4 worm cellular contexts compared by ENCODE assay signal in genomic region chrIII:7642015-7642414, ce11.
TF ChIP-seq lines count a peak whose summit lies in the region.

No protein-coding gene starts in this region.

TF ChIP-seq in whole organism, L2 larva, 48 proteins besides CTCF, POLR2A, EP300 and RAD21:
- TF ChIP-seq lsy-2 (tag; optimal IDR thresholded peaks at IDR 0.05; lab: Kevin White, UChicago): peak; percentile 16 to 55
- peak; percentile 10 to 71 for TF ChIP-seq mdl-1 (tag; optimal IDR thresholded peaks at IDR 0.05; lab: Kevin White, UChicago)
- TF ChIP-seq gmeb-1 (tag; optimal IDR thresholded peaks at IDR 0.05; lab: Kevin White, UChicago): peak; percentile 44
- peak; percentile 56 for TF ChIP-seq sma-9 (GFP tag; optimal IDR thresholded peaks at IDR 0.05; lab: Kevin White, UChicago)
- TF ChIP-seq sma-9 (tag; optimal IDR thresholded peaks at IDR 0.05; lab: Kevin White, UChicago): no peak
- peak; percentile 32 for TF ChIP-seq sma-3 (GFP tag; optimal IDR thresholded peaks at IDR 0.05; lab: Kevin White, UChicago)
- no peak for TF ChIP-seq unc-55 (GFP tag; optimal IDR thresholded peaks at IDR 0.05; lab: Kevin White, UChicago)
- TF ChIP-seq elt-1 (tag; optimal IDR thresholded peaks at IDR 0.05; lab: Kevin White, UChicago): no peak
- peak; percentile 28 for TF ChIP-seq fos-1 (tag; optimal IDR thresholded peaks at IDR 0.05; lab: Kevin White, UChicago)
- TF ChIP-seq nhr-25 (tag; optimal IDR thresholded peaks at IDR 0.05; lab: Kevin White, UChicago): peak; percentile 14
- no peak for TF ChIP-seq dmd-4 (tag; optimal IDR thresholded peaks at IDR 0.05; lab: Kevin White, UChicago)
- TF ChIP-seq crh-2 (tag; optimal IDR thresholded peaks at IDR 0.05; lab: Kevin White, UChicago): peak; percentile 13
- peak; percentile 43 for TF ChIP-seq ama-1 (optimal IDR thresholded peaks at IDR 0.05; lab: Kevin White, UChicago)
- no peak for TF ChIP-seq C34F6.9 (tag; optimal IDR thresholded peaks at IDR 0.05; lab: Kevin White, UChicago)
- peak; percentile 54 for TF ChIP-seq nhr-129 (tag; optimal IDR thresholded peaks at IDR 0.05; lab: Kevin White, UChicago)

TF ChIP-seq in whole organism, L4 larva, 104 proteins besides CTCF, POLR2A, EP300 and RAD21 (continues in another document):
- TF ChIP-seq ZK546.5 (tag; optimal IDR thresholded peaks at IDR 0.05; lab: Kevin White, UChicago): no peak
- TF ChIP-seq T20F7.1 (GFP tag; optimal IDR thresholded peaks at IDR 0.05; lab: Kevin White, UChicago): no peak
- 0 out of 2 replicates have a peak, but pooled peaks have one; percentile 41 for TF ChIP-seq zfp-3 (GFP tag; conservative IDR thresholded peaks at IDR 0.05; lab: Robert Waterston, UW)
- no peak for TF ChIP-seq lin-15B (tag; optimal IDR thresholded peaks at IDR 0.05; lab: Kevin White, UChicago)
- TF ChIP-seq hmg-1.1 (GFP tag; IDR thresholded peaks at IDR 0.05; lab: Robert Waterston, UW): peak; percentile 65
- TF ChIP-seq nhr-77 (tag; optimal IDR thresholded peaks at IDR 0.05; lab: Kevin White, UChicago): no peak
- TF ChIP-seq nhr-111 (GFP tag; optimal IDR thresholded peaks at IDR 0.05; lab: Kevin White, UChicago): no peak
- no peak for TF ChIP-seq daf-16 (GFP tag; optimal IDR thresholded peaks at IDR 0.05; lab: Kevin White, UChicago)
- no peak for TF ChIP-seq daf-16 (tag; optimal IDR thresholded peaks at IDR 0.05; lab: Kevin White, UChicago)
- peak; percentile 82 for TF ChIP-seq vab-7 (GFP tag; IDR thresholded peaks at IDR 0.05; lab: Robert Waterston, UW)
- TF ChIP-seq F49E8.2 (tag; optimal IDR thresholded peaks at IDR 0.05; lab: Kevin White, UChicago; ENCODE audit: borderline replicate concordance): peak; percentile 37
- TF ChIP-seq rbr-2 (tag; optimal IDR thresholded peaks at IDR 0.05; lab: Kevin White, UChicago): peak; percentile 40
- peak; percentile 46 for TF ChIP-seq duxl-1 (tag; optimal IDR thresholded peaks at IDR 0.05; lab: Kevin White, UChicago; ENCODE audit: poor library complexity)
- peak; percentile 81 for TF ChIP-seq madf-9 (GFP tag; conservative IDR thresholded peaks at IDR 0.05; lab: Robert Waterston, UW)
- peak in 1 of 2 experiments; percentile 92 for TF ChIP-seq mdl-1 (tag; optimal IDR thresholded peaks at IDR 0.05; lab: Kevin White, UChicago)
- no peak for TF ChIP-seq ceh-82 (tag; optimal IDR thresholded peaks at IDR 0.05; lab: Kevin White, UChicago)
- no peak for TF ChIP-seq lin-29 (GFP tag; IDR thresholded peaks at IDR 0.05; lab: Robert Waterston, UW)
- no peak for TF ChIP-seq ztf-7 (tag; optimal IDR thresholded peaks at IDR 0.05; lab: Kevin White, UChicago)
- no peak for TF ChIP-seq aly-2 (tag; optimal IDR thresholded peaks at IDR 0.05; lab: Kevin White, UChicago)
- peak; percentile 74 for TF ChIP-seq mxl-3 (GFP tag; optimal IDR thresholded peaks at IDR 0.05; lab: Kevin White, UChicago)
- no peak for TF ChIP-seq egl-27 (tag; optimal IDR thresholded peaks at IDR 0.05; lab: Kevin White, UChicago)
- TF ChIP-seq dmd-6 (GFP tag; IDR thresholded peaks at IDR 0.05; lab: Robert Waterston, UW): peak; percentile 49
- peak; percentile 53 for TF ChIP-seq T26A8.4 (GFP tag; IDR thresholded peaks at IDR 0.05; lab: Robert Waterston, UW)
- 0 out of 4 replicates have a peak, but pooled peaks of 1 of the 2 experiments have one; percentile 70 for TF ChIP-seq madf-5 (GFP tag; IDR thresholded peaks at IDR 0.05; lab: Robert Waterston, UW)
- TF ChIP-seq F10B5.3 (tag; optimal IDR thresholded peaks at IDR 0.05; lab: Kevin White, UChicago): no peak
- no peak for TF ChIP-seq spr-1 (tag; optimal IDR thresholded peaks at IDR 0.05; lab: Kevin White, UChicago)

TF ChIP-seq in whole organism, late embryonic, 69 proteins besides CTCF, POLR2A, EP300 and RAD21 (continues in another document):
- TF ChIP-seq sox-4 (tag; optimal IDR thresholded peaks at IDR 0.05; lab: Kevin White, UChicago) (peak; percentile 41), hlh-30 (tag; optimal IDR thresholded peaks at IDR 0.05; lab: Kevin White, UChicago; ENCODE audit: insufficient read depth) (peak; percentile 32), hlh-6 (tag; optimal IDR thresholded peaks at IDR 0.05; lab: Kevin White, UChicago) (peak; percentile 24), fax-1 (tag; optimal IDR thresholded peaks at IDR 0.05; lab: Kevin White, UChicago) (peak; percentile 1), mec-3 (tag; optimal IDR thresholded peaks at IDR 0.05; lab: Kevin White, UChicago; ENCODE audit: borderline replicate concordance) (no peak), ceh-18 (tag; optimal IDR thresholded peaks at IDR 0.05; lab: Kevin White, UChicago) (no peak), pat-9 (tag; optimal IDR thresholded peaks at IDR 0.05; lab: Kevin White, UChicago) (peak; percentile 27), ceh-48 (tag; optimal IDR thresholded peaks at IDR 0.05; lab: Kevin White, UChicago) (peak; percentile 11), sox-2 (GFP tag; IDR thresholded peaks at IDR 0.05; lab: Robert Waterston, UW) (peak; percentile 43; the same call in 1 of the 2 replicates), unc-3 (GFP tag; conservative IDR thresholded peaks at IDR 0.05; lab: Robert Waterston, UW) (no peak), unc-3 (tag; optimal IDR thresholded peaks at IDR 0.05; lab: Kevin White, UChicago) (no peak), ceh-45 (GFP tag; IDR thresholded peaks at IDR 0.05; lab: Robert Waterston, UW) (no peak), gmeb-2 (tag; optimal IDR thresholded peaks at IDR 0.05; lab: Kevin White, UChicago) (peak; percentile 39), che-1 (tag; optimal IDR thresholded peaks at IDR 0.05; lab: Kevin White, UChicago) (peak; percentile 17), hlh-13 (GFP tag; optimal IDR thresholded peaks at IDR 0.05; lab: Kevin White, UChicago) (no peak), C08G9.2 (tag; optimal IDR thresholded peaks at IDR 0.05; lab: Kevin White, UChicago) (no peak), hlh-15 (tag; optimal IDR thresholded peaks at IDR 0.05; lab: Kevin White, UChicago) (no peak), F13H6.1 (tag; optimal IDR thresholded peaks at IDR 0.05; lab: Kevin White, UChicago) (no peak), pha-4 (tag; optimal IDR thresholded peaks at IDR 0.05; lab: Kevin White, UChicago) (no peak), dve-1 (tag; optimal IDR thresholded peaks at IDR 0.05; lab: Kevin White, UChicago) (no peak), ets-4 (tag; optimal IDR thresholded peaks at IDR 0.05; lab: Kevin White, UChicago) (no peak), sdc-2 (tag; optimal IDR thresholded peaks at IDR 0.05; lab: Kevin White, UChicago) (no peak), tbx-7 (tag; optimal IDR thresholded peaks at IDR 0.05; lab: Kevin White, UChicago) (no peak), npax-4 (tag; optimal IDR thresholded peaks at IDR 0.05; lab: Kevin White, UChicago) (no peak), ztf-16 (tag; optimal IDR thresholded peaks at IDR 0.05; lab: Kevin White, UChicago) (no peak), ttx-3 (tag; optimal IDR thresholded peaks at IDR 0.05; lab: Kevin White, UChicago) (no peak), pha-2 (tag; optimal IDR thresholded peaks at IDR 0.05; lab: Kevin White, UChicago) (no peak), madf-2 (tag; optimal IDR thresholded peaks at IDR 0.05; lab: Kevin White, UChicago) (peak; percentile 49), ceh-31 (tag; optimal IDR thresholded peaks at IDR 0.05; lab: Kevin White, UChicago) (no peak)

TF ChIP-seq in whole organism, mixed stage, embryonic, 35 proteins besides CTCF, POLR2A, EP300 and RAD21 (continues in another document):
- TF ChIP-seq ham-2 (GFP tag; optimal IDR thresholded peaks at IDR 0.05; lab: Kevin White, UChicago): no peak
- TF ChIP-seq sem-2 (GFP tag; optimal IDR thresholded peaks at IDR 0.05; lab: Kevin White, UChicago): peak; percentile 51
- TF ChIP-seq ceh-39 (tag; optimal IDR thresholded peaks at IDR 0.05; lab: Kevin White, UChicago): no peak
- no peak for TF ChIP-seq zip-8 (tag; optimal IDR thresholded peaks at IDR 0.05; lab: Kevin White, UChicago)
- TF ChIP-seq pha-4 (tag; optimal IDR thresholded peaks at IDR 0.05; lab: Kevin White, UChicago): no peak
- no peak for TF ChIP-seq nhr-76 (tag; optimal IDR thresholded peaks at IDR 0.05; lab: Kevin White, UChicago)
- no peak for TF ChIP-seq unc-39 (tag; optimal IDR thresholded peaks at IDR 0.05; lab: Kevin White, UChicago)
- TF ChIP-seq lin-13 (tag; optimal IDR thresholded peaks at IDR 0.05; lab: Kevin White, UChicago): peak; percentile 20
- no peak for TF ChIP-seq nhr-28 (tag; optimal IDR thresholded peaks at IDR 0.05; lab: Kevin White, UChicago)
- TF ChIP-seq drap-1 (GFP tag; optimal IDR thresholded peaks at IDR 0.05; lab: Kevin White, UChicago): peak; percentile 63
- TF ChIP-seq hlh-1 (tag; optimal IDR thresholded peaks at IDR 0.05; lab: Kevin White, UChicago): no peak
- peak; percentile 71 for TF ChIP-seq M03D4.4 (tag; optimal IDR thresholded peaks at IDR 0.05; lab: Kevin White, UChicago)
- peak; percentile 83 for TF ChIP-seq ceh-83 (GFP tag; optimal IDR thresholded peaks at IDR 0.05; lab: Kevin White, UChicago)
- TF ChIP-seq flh-1 (GFP tag; optimal IDR thresholded peaks at IDR 0.05; lab: Kevin White, UChicago): peak; percentile 61
- TF ChIP-seq elt-1 (tag; optimal IDR thresholded peaks at IDR 0.05; lab: Kevin White, UChicago; ENCODE audit: borderline replicate concordance, insufficient read depth): no peak
- TF ChIP-seq ceh-43 (GFP tag; optimal IDR thresholded peaks at IDR 0.05; lab: Kevin White, UChicago): no peak
- TF ChIP-seq mep-1 (tag; optimal IDR thresholded peaks at IDR 0.05; lab: Kevin White, UChicago): no peak
- TF ChIP-seq nhr-12 (tag; optimal IDR thresholded peaks at IDR 0.05; lab: Kevin White, UChicago): no peak
- no peak for TF ChIP-seq bed-3 (GFP tag; optimal IDR thresholded peaks at IDR 0.05; lab: Kevin White, UChicago)
- TF ChIP-seq blmp-1 (tag; optimal IDR thresholded peaks at IDR 0.05; lab: Kevin White, UChicago): no peak
- no peak for TF ChIP-seq unc-62 (GFP tag; optimal IDR thresholded peaks at IDR 0.05; lab: Kevin White, UChicago)
- no peak for TF ChIP-seq nhr-237 (tag; optimal IDR thresholded peaks at IDR 0.05; lab: Kevin White, UChicago)
- TF ChIP-seq mls-2 (tag; optimal IDR thresholded peaks at IDR 0.05; lab: Kevin White, UChicago): peak; percentile 65
- TF ChIP-seq nhr-2 (tag; optimal IDR thresholded peaks at IDR 0.05; lab: Kevin White, UChicago): no peak
- TF ChIP-seq unc-120 (tag; optimal IDR thresholded peaks at IDR 0.05; lab: Kevin White, UChicago; ENCODE audit: poor library complexity, severe bottlenecking): peak; percentile 61
- no peak for TF ChIP-seq elt-3 (tag; optimal IDR thresholded peaks at IDR 0.05; lab: Kevin White, UChicago)
- peak; percentile 35 for TF ChIP-seq lin-32 (GFP tag; optimal IDR thresholded peaks at IDR 0.05; lab: Kevin White, UChicago)
- TF ChIP-seq ces-1 (GFP tag; optimal IDR thresholded peaks at IDR 0.05; lab: Kevin White, UChicago): no peak
- TF ChIP-seq sptf-1 (tag; optimal IDR thresholded peaks at IDR 0.05; lab: Kevin White, UChicago): peak; percentile 76
- no peak for TF ChIP-seq ztf-11 (tag; optimal IDR thresholded peaks at IDR 0.05; lab: Kevin White, UChicago)
- no peak for TF ChIP-seq mab-5 (tag; optimal IDR thresholded peaks at IDR 0.05; lab: Kevin White, UChicago)
- TF ChIP-seq lsy-2 (tag; optimal IDR thresholded peaks at IDR 0.05; lab: Kevin White, UChicago): no peak
- peak; percentile 9 for TF ChIP-seq tbx-8 (GFP tag; optimal IDR thresholded peaks at IDR 0.05; lab: Kevin White, UChicago)
